Fruit fly (Drosophila melanogaster) whole organism, adult: ENCODE results near the gene Mgat2.

ENCODE experiments used
- kay ChIP-seq: fragments of 200-800 bp; sonication (Bioruptor generic); peaks from one replicate; lab custom pipeline; 2016; ENCODE audit warnings: missing biosample characterization, missing genetic modification characterization, borderline replicate concordance
- toe ChIP-seq: fragments of 200-800 bp; sonication (Bioruptor generic); optimal IDR thresholded peaks from 2 replicates; lab custom pipeline; 2016; ENCODE audit warnings: missing biosample characterization, missing genetic modification characterization

- TF ChIP-seq toe (GFP tag; lab: Kevin White, UChicago) (no peak), kay (GFP tag; lab: Kevin White, UChicago) (no peak)
These were observed 519 bp upstream of the Mgat2 start, which contains the start of the genes RpS28a and Axn for dm6 chr3R:30022452-30023028.
